Fruit fly (Drosophila melanogaster): ENCODE data around the gene CG44261.

DNA sequence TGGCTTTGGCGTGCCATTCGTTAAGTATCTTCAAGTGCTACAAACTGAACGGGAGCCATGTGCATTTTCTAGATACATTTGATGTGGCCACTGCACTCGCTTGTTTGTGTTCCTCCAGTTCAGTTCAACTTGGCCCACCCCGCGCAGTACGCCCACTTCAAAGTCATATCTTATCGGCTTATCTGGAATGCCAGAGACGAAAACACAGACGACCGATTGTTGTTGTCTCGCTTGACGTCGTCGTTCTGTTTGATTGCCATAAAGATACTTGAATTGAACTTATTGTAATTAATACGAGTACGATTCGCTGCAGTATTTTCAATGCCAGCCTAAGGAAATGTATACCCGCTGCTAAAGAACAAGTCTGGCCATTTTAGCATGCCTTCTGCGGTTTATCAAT is 20.3 kb downstream of the CG44261 start:
- TF ChIP-seq CG32006 (GFP tag; optimal IDR thresholded peaks at IDR 0.05) (no peak), CG6276 (GFP tag; optimal IDR thresholded peaks at IDR 0.05) (no peak), CG8319 (GFP tag; optimal IDR thresholded peaks at IDR 0.05) (no peak), Gug (GFP tag; IDR thresholded peaks at IDR 0.05) (no peak), lz (GFP tag; optimal IDR thresholded peaks at IDR 0.05) (no peak), achi (GFP tag; optimal IDR thresholded peaks at IDR 0.05) (no peak), CG31627 (GFP tag; optimal IDR thresholded peaks at IDR 0.05) (no peak), Sox102F (GFP tag; optimal IDR thresholded peaks at IDR 0.05) (no peak), spab (GFP tag; optimal IDR thresholded peaks at IDR 0.05) (no peak)
